Fruit fly (Drosophila melanogaster): ENCODE data around the gene eIF5B.
A peak's percentile ranks its signal among the peaks of the same experiment; 100 is the strongest.

The eIF5B gene

DNA sequence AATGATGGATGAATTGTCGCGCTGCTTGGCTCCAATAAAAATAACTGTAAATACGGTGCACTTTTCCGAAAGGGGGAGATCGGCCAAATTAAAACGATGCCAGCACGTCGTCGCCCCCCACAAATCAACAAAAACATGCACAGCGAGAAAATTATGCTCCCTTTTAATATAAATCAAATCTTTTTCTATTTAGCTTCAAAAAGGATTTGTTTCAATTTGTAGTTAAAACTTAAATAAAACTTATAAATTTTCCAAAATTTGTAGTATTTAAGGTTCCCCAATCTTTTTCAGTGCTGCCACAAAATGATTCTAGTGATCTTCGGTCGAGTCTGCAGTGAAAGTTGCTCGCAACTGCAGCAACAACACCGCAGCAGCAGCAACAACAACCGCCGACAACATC, 64.7 kb downstream of the eIF5B start (continued):
- TF ChIP-seq CG16863 (GFP tag; optimal IDR thresholded peaks at IDR 0.05) (peak; percentile 84), CG12071 (GFP tag; optimal IDR thresholded peaks at IDR 0.05) (peak; percentile 29), ems (GFP tag; optimal IDR thresholded peaks at IDR 0.05) (peak; percentile 76), CG11560 (tag; IDR thresholded peaks at IDR 0.05) (no peak), cas (GFP tag; IDR thresholded peaks at IDR 0.05) (no peak), slp2 (GFP tag; optimal IDR thresholded peaks at IDR 0.05) (peak; percentile 67), CG11695 (GFP tag; IDR thresholded peaks at IDR 0.05) (peak; percentile 75; the same call in 2 of the 3 replicates), CG10979 (tag; optimal IDR thresholded peaks at IDR 0.05) (peak; percentile 98), CG7372 (GFP tag; IDR thresholded peaks at IDR 0.05) (peak; percentile 51; the same call in 1 of the 2 replicates), CG12155 (GFP tag; optimal IDR thresholded peaks at IDR 0.05) (peak; percentile 62), CG12744 (GFP tag; optimal IDR thresholded peaks at IDR 0.05) (peak; percentile 59), maf-S (GFP tag; optimal IDR thresholded peaks at IDR 0.05) (peak; percentile 58), CG2875 (GFP tag; optimal IDR thresholded peaks at IDR 0.05) (peak; percentile 92), grn (GFP tag; optimal IDR thresholded peaks at IDR 0.05) (peak; percentile 37), sr (GFP tag; IDR thresholded peaks at IDR 0.05) (no peak), slou (GFP tag; optimal IDR thresholded peaks at IDR 0.05) (peak; percentile 16), dan (GFP tag; IDR thresholded peaks at IDR 0.05) (peak; percentile 68; the same call in 1 of the 2 replicates), NC2β (GFP tag; optimal IDR thresholded peaks at IDR 0.05) (peak; percentile 86), HLHmδ (GFP tag; optimal IDR thresholded peaks at IDR 0.05) (no peak), Gug (GFP tag; IDR thresholded peaks at IDR 0.05) (peak; percentile 41; the same call in 2 of the 4 replicates), Tbp (GFP tag; optimal IDR thresholded peaks at IDR 0.05) (no peak), CG15514 (GFP tag; optimal IDR thresholded peaks at IDR 0.05) (no peak), cato (GFP tag; optimal IDR thresholded peaks at IDR 0.05; ENCODE audit: borderline replicate concordance) (peak; percentile 70), pros (GFP tag; optimal IDR thresholded peaks at IDR 0.05) (no peak), aop (GFP tag; IDR thresholded peaks at IDR 0.05) (no peak), Doc2 (GFP tag; IDR thresholded peaks at IDR 0.05) (no peak), gsb-n (tag; optimal IDR thresholded peaks at IDR 0.05) (peak; percentile 93), MBD-R2 (GFP tag; IDR thresholded peaks at IDR 0.05) (no peak), CG32767 (GFP tag; IDR thresholded peaks at IDR 0.05) (peak; percentile 85), Deaf1 (tag; optimal IDR thresholded peaks at IDR 0.05) (peak; percentile 63), dmrt99B (tag; optimal IDR thresholded peaks at IDR 0.05) (peak; percentile 89), run (tag; optimal IDR thresholded peaks at IDR 0.05) (peak; percentile 69), salm (tag; optimal IDR thresholded peaks at IDR 0.05) (peak; percentile 83), crc (GFP tag; optimal IDR thresholded peaks at IDR 0.05) (peak; percentile 51), zfh1 (GFP tag; IDR thresholded peaks at IDR 0.05) (peak; percentile 94), Hmx (GFP tag; optimal IDR thresholded peaks at IDR 0.05) (no peak), CG2199 (GFP tag; IDR thresholded peaks at IDR 0.05) (0 out of 3 replicates have a peak, but pooled peaks have one; percentile 55), onecut (GFP tag; IDR thresholded peaks at IDR 0.05) (peak; percentile 83), Ets97D (GFP tag; optimal IDR thresholded peaks at IDR 0.05) (peak; percentile 40), gsb (GFP tag; IDR thresholded peaks at IDR 0.05) (no peak), Dek (tag; optimal IDR thresholded peaks at IDR 0.05) (peak; percentile 34), CG11456 (GFP tag; IDR thresholded peaks at IDR 0.05) (no peak), corto (GFP tag; optimal IDR thresholded peaks at IDR 0.05) (no peak), CG6854 (GFP tag; optimal IDR thresholded peaks at IDR 0.05) (peak; percentile 34), Hr3 (GFP tag; optimal IDR thresholded peaks at IDR 0.05) (peak; percentile 84), CG34224 (GFP tag; IDR thresholded peaks at IDR 0.05; ENCODE audit: partially characterized antibody) (no peak), abd-A (tag; optimal IDR thresholded peaks at IDR 0.05) (peak; percentile 29), CG14710 (tag; optimal IDR thresholded peaks at IDR 0.05) (peak; percentile 97), gro (GFP tag; optimal IDR thresholded peaks at IDR 0.05) (no peak), Ptx1 (GFP tag; IDR thresholded peaks at IDR 0.05) (peak; percentile 77), wor (GFP tag; IDR thresholded peaks at IDR 0.05) (peak; percentile 76; the same call in 1 of the 2 replicates), CG16779 (GFP tag; IDR thresholded peaks at IDR 0.05) (no peak)
